Worm (Caenorhabditis elegans) whole organism, late embryonic: ENCODE results near the gene hpo-28.

Experiments
- C38D4.7 ChIP-seq: fragments of 200-800 bp; sonication (Bioruptor generic); optimal IDR thresholded peaks from 2 replicates; lab custom pipeline; 2018; ENCODE audit warnings: mild to moderate bottlenecking, missing genetic modification characterization, moderate library complexity, missing compliant biosample characterization
- F13H6.1 ChIP-seq: sonication (generic microtip); optimal IDR thresholded peaks from 2 replicates; lab custom pipeline; 2016; ENCODE audit warnings: missing genetic modification characterization, missing compliant biosample characterization
- K02D7.2 ChIP-seq: sonication (generic microtip); optimal IDR thresholded peaks from 2 replicates; lab custom pipeline; 2017; ENCODE audit warnings: mild to moderate bottlenecking, missing genetic modification characterization, missing compliant biosample characterization
- K09A11.1 ChIP-seq: sonication (generic microtip); optimal IDR thresholded peaks from 2 replicates; lab custom pipeline; 2017; ENCODE audit warnings: antibody characterized with exemption, mild to moderate bottlenecking, missing genetic modification characterization, missing compliant biosample characterization; ENCODE audit not compliant: insufficient read depth
- T23F11.4 ChIP-seq: fragments of 200-800 bp; sonication (Bioruptor generic); optimal IDR thresholded peaks from 2 replicates; lab custom pipeline; 2018; ENCODE audit warnings: mild to moderate bottlenecking, missing genetic modification characterization, missing compliant biosample characterization
- Y22D7AL.16 ChIP-seq: sonication (generic microtip); optimal IDR thresholded peaks from 2 replicates; lab custom pipeline; 2016; ENCODE audit warnings: missing genetic modification characterization, missing compliant biosample characterization
- ama-1 ChIP-seq: fragments of 150-350 bp; optimal IDR thresholded peaks from 2 replicates; lab custom pipeline; 2014
- ceh-14 ChIP-seq: sonication (generic microtip); optimal IDR thresholded peaks from 2 replicates; lab custom pipeline; 2016; ENCODE audit warnings: missing genotype, missing genetic modification characterization, missing compliant biosample characterization
- ceh-18 ChIP-seq: sonication (generic microtip); optimal IDR thresholded peaks from 2 replicates; lab custom pipeline; 2016; ENCODE audit warnings: missing genetic modification characterization, missing compliant biosample characterization
- ceh-2 ChIP-seq: sonication (generic microtip); optimal IDR thresholded peaks from 2 replicates; lab custom pipeline; 2016; ENCODE audit warnings: missing genotype, missing genetic modification characterization, missing compliant biosample characterization
- ceh-24 ChIP-seq: sonication (generic microtip); optimal IDR thresholded peaks from 2 replicates; lab custom pipeline; 2016; ENCODE audit warnings: mild to moderate bottlenecking, missing genetic modification characterization, missing compliant biosample characterization
- ceh-30 ChIP-seq: fragments of 150-350 bp; optimal IDR thresholded peaks from 2 replicates; lab custom pipeline; 2014; ENCODE audit warnings: missing biosample characterization, missing genetic modification characterization
- ceh-31 ChIP-seq: sonication (generic microtip); optimal IDR thresholded peaks from 2 replicates; lab custom pipeline; 2016; ENCODE audit warnings: missing genetic modification characterization, missing compliant biosample characterization
- ceh-34 ChIP-seq: sonication (generic microtip); optimal IDR thresholded peaks from 2 replicates; lab custom pipeline; 2016; ENCODE audit warnings: mild to moderate bottlenecking, missing genetic modification characterization, missing compliant biosample characterization
- ceh-45 ChIP-seq: fragments of 200-800 bp; sonication (Bioruptor generic); IDR thresholded peaks from 2 replicates; pipeline ENCODE4 v1.3.6; 2022; ENCODE audit warnings: missing genetic modification reagents, missing genetic modification characterization, missing compliant biosample characterization
- ceh-6 ChIP-seq: fragments of 200-800 bp; sonication (Bioruptor generic); optimal IDR thresholded peaks from 2 replicates; lab custom pipeline; 2018; ENCODE audit warnings: mild to moderate bottlenecking, missing genetic modification characterization, missing compliant biosample characterization
- ceh-9 ChIP-seq: sonication (generic microtip); optimal IDR thresholded peaks from 2 replicates; lab custom pipeline; 2016; ENCODE audit warnings: mild to moderate bottlenecking, missing genetic modification characterization, inconsistent platforms, missing compliant biosample characterization
- che-1 ChIP-seq: sonication (generic microtip); optimal IDR thresholded peaks from 2 replicates; lab custom pipeline; 2016; ENCODE audit warnings: mild to moderate bottlenecking, missing genetic modification characterization, missing compliant biosample characterization
- ets-4 ChIP-seq: sonication (generic microtip); optimal IDR thresholded peaks from 2 replicates; lab custom pipeline; 2016; ENCODE audit warnings: missing genetic modification characterization, missing compliant biosample characterization
- eyg-1 ChIP-seq: sonication (generic microtip); optimal IDR thresholded peaks from 2 replicates; lab custom pipeline; 2016; ENCODE audit warnings: missing genotype, missing genetic modification characterization, missing compliant biosample characterization
- fkh-10 ChIP-seq: fragments of 150-350 bp; optimal IDR thresholded peaks from 2 replicates; lab custom pipeline; 2014; ENCODE audit warnings: missing biosample characterization, missing genetic modification reagents, missing genetic modification characterization
- gmeb-2 ChIP-seq: sonication (generic microtip); optimal IDR thresholded peaks from 2 replicates; lab custom pipeline; 2016; ENCODE audit warnings: missing genetic modification characterization, inconsistent platforms, missing compliant biosample characterization
- hlh-13 ChIP-seq: fragments of 200-800 bp; sonication (Bioruptor generic); optimal IDR thresholded peaks from 2 replicates; lab custom pipeline; 2018; ENCODE audit warnings: mild to moderate bottlenecking, missing genetic modification characterization, missing compliant biosample characterization
- hlh-15 ChIP-seq: sonication (generic microtip); optimal IDR thresholded peaks from 2 replicates; lab custom pipeline; 2016; ENCODE audit warnings: missing genetic modification characterization, missing compliant biosample characterization
- hlh-30 ChIP-seq: sonication (generic microtip); optimal IDR thresholded peaks from 2 replicates; lab custom pipeline; 2017; ENCODE audit warnings: antibody characterized with exemption, missing genetic modification characterization, missing compliant biosample characterization; ENCODE audit not compliant: insufficient read depth
- hlh-6 ChIP-seq: sonication (generic microtip); optimal IDR thresholded peaks from 2 replicates; lab custom pipeline; 2016; ENCODE audit warnings: missing genotype, missing genetic modification characterization, missing compliant biosample characterization
- lim-6 ChIP-seq: sonication (generic microtip); optimal IDR thresholded peaks from 2 replicates; lab custom pipeline; 2016; ENCODE audit warnings: missing genetic modification characterization, missing compliant biosample characterization
- lin-11 ChIP-seq: fragments of 200-800 bp; sonication (Bioruptor generic); optimal IDR thresholded peaks from 2 replicates; lab custom pipeline; 2018; ENCODE audit warnings: mild to moderate bottlenecking, missing genetic modification characterization, missing compliant biosample characterization
- madf-2 ChIP-seq: sonication (generic microtip); optimal IDR thresholded peaks from 2 replicates; lab custom pipeline; 2017; ENCODE audit warnings: missing genetic modification characterization, missing compliant biosample characterization
- nfya-1 ChIP-seq: sonication (generic microtip); optimal IDR thresholded peaks from 2 replicates; lab custom pipeline; 2017; ENCODE audit warnings: missing genetic modification characterization, mild to moderate bottlenecking, missing compliant biosample characterization, antibody characterized with exemption, moderate library complexity
- nhr-11 ChIP-seq: fragments of 150-350 bp; optimal IDR thresholded peaks from 2 replicates; lab custom pipeline; 2014; ENCODE audit warnings: missing biosample characterization, missing genetic modification characterization
- nhr-232 ChIP-seq: sonication (generic microtip); optimal IDR thresholded peaks from 2 replicates; lab custom pipeline; 2016; ENCODE audit warnings: missing genetic modification characterization, missing compliant biosample characterization
- odd-2 ChIP-seq: sonication (generic microtip); optimal IDR thresholded peaks from 2 replicates; lab custom pipeline; 2017; ENCODE audit warnings: antibody characterized with exemption, mild to moderate bottlenecking, missing genetic modification characterization, missing compliant biosample characterization
- pax-1 ChIP-seq: fragments of 150-350 bp; optimal IDR thresholded peaks from 2 replicates; lab custom pipeline; 2014; ENCODE audit warnings: missing biosample characterization, missing genetic modification characterization
- pha-2 ChIP-seq: sonication (generic microtip); optimal IDR thresholded peaks from 2 replicates; lab custom pipeline; 2017; ENCODE audit warnings: mild to moderate bottlenecking, missing genetic modification characterization, missing compliant biosample characterization
- pha-4 ChIP-seq: fragments of 150-350 bp; optimal IDR thresholded peaks from 2 replicates; lab custom pipeline; 2018; ENCODE audit warnings: missing biosample characterization, missing genetic modification reagents, missing genetic modification characterization
- pqm-1 ChIP-seq: sonication (generic microtip); optimal IDR thresholded peaks from 2 replicates; lab custom pipeline; 2016; ENCODE audit warnings: missing genetic modification characterization, missing compliant biosample characterization
- pros-1 ChIP-seq: fragments of 150-350 bp; optimal IDR thresholded peaks from 2 replicates; lab custom pipeline; 2014; ENCODE audit warnings: missing biosample characterization, missing genetic modification reagents, missing genetic modification characterization
- ref-2 ChIP-seq: sonication (generic microtip); optimal IDR thresholded peaks from 2 replicates; lab custom pipeline; 2016; ENCODE audit warnings: missing genetic modification characterization, missing compliant biosample characterization
- rnt-1 ChIP-seq: sonication (generic microtip); optimal IDR thresholded peaks from 2 replicates; lab custom pipeline; 2016; ENCODE audit warnings: missing genetic modification characterization, missing compliant biosample characterization
- sdc-2 ChIP-seq: sonication (generic microtip); optimal IDR thresholded peaks from 2 replicates; lab custom pipeline; 2016; ENCODE audit warnings: missing genotype, missing genetic modification characterization, missing compliant biosample characterization
- sox-2 ChIP-seq: fragments of 200-800 bp; sonication (Bioruptor generic); IDR thresholded peaks from 2 replicates; pipeline ENCODE4 v1.3.6; 2022; ENCODE audit warnings: missing genetic modification reagents, missing genetic modification characterization, missing compliant biosample characterization
- sox-4 ChIP-seq: sonication (generic microtip); optimal IDR thresholded peaks from 2 replicates; lab custom pipeline; 2017; ENCODE audit warnings: mild to moderate bottlenecking, missing genetic modification characterization, inconsistent platforms, missing compliant biosample characterization
- syd-9 ChIP-seq: sonication (generic microtip); optimal IDR thresholded peaks from 2 replicates; lab custom pipeline; 2016; ENCODE audit warnings: mild to moderate bottlenecking, missing genetic modification characterization, moderate library complexity, missing compliant biosample characterization
- tbx-2 ChIP-seq: sonication (generic microtip); optimal IDR thresholded peaks from 2 replicates; lab custom pipeline; 2016; ENCODE audit warnings: missing genetic modification characterization, missing compliant biosample characterization
- ttx-3 ChIP-seq: sonication (generic microtip); optimal IDR thresholded peaks from 2 replicates; lab custom pipeline; 2016; ENCODE audit warnings: missing genetic modification reagents, missing genetic modification characterization, missing compliant biosample characterization
- unc-3 ChIP-seq, 2 experiments: fragments of 200-800 bp in 1 of 2; sonication (Bioruptor generic) in 1 of 2; sonication (generic microtip) in 1 of 2; conservative IDR thresholded peaks in 1 of 2; optimal IDR thresholded peaks in 1 of 2; 2 replicates each; pipeline versions ENCODE4 v1.3.6 to Lab custom; 2016 to 2022; ENCODE audit warnings: missing compliant biosample characterization in 2 of 2, missing genetic modification characterization in 2 of 2, missing genetic modification reagents in 1 of 2
- unc-86 ChIP-seq: sonication (generic microtip); optimal IDR thresholded peaks from 2 replicates; lab custom pipeline; 2016; ENCODE audit warnings: missing genetic modification characterization, missing compliant biosample characterization

The hpo-28 gene

DNA sequence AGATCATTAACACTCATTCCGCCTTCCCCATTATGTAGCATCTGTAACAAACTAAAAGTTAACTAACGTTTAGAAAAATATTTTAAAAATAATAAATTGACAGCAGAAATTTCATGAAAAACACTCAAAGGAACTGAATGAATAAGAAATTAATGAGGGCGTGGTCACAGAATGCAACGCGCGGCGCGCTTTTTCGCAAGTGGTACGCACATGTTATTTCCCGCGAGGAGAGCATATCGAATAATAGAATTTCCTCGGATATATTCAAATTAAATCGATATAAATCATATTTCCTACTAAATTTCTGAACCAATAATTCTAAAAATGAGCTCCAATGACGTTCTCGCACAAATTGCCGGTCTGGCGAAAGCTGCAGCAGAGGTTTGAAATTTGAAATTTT, 16.4 kb downstream of the hpo-28 start, which contains the start of the genes abi-1 and arle-14 (continued):
- TF ChIP-seq sox-2 (GFP tag; lab: Robert Waterston, UW) (no peak), ttx-3 (tag; lab: Kevin White, UChicago) (peak; percentile 19), eyg-1 (tag; lab: Kevin White, UChicago) (no peak), tbx-2 (tag; lab: Kevin White, UChicago) (no peak), pha-4 (tag; lab: Kevin White, UChicago) (no peak), hlh-30 (tag; lab: Kevin White, UChicago) (no peak)

DNA sequence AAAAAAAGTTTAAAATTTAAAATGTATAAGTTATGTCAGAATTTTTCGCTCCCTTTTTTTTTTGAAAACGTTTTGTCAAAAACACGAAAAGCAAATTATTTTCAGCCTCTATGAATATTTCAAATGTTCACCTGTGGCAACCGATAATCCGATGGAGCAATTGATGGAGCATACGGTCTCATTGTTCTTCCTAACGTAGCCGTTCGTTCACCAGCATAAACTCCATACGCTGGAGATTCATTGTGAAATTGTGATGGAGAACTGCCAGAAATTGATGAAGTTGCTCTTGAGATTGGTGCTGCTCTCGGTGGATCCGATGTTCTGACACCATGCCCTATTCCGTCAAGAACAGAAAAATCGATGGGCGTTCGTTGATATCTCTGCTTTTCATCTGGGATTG, 17.3 kb downstream of the hpo-28 start:
- TF ChIP-seq ceh-14 (tag; lab: Kevin White, UChicago): no peak

DNA sequence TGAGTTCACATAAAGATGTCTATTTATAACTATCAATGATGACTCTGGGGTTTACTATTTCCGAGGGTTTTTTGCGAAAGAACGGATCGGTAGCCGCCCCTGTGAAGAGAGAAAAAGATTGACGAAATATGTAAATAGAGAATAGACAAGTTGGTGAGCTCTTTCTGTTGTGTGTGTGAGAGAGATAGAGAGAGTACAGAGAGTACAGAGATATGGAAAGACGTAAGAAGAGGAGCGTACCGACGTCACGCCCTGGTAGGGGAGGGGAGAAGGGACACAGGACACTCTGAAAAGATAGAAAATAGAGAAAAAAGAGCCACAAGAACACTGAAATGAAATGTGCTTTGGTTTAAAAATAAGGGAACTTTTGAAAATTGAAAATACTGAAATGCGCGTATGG, 20.9 kb downstream of the hpo-28 start:
- TF ChIP-seq lin-11 (no peak), ceh-9 (no peak), ceh-14 (tag; lab: Kevin White, UChicago) (peak; percentile 20), C38D4.7 (GFP tag; lab: Kevin White, UChicago) (no peak), pros-1 (no peak), ceh-45 (GFP tag; lab: Robert Waterston, UW) (no peak), ceh-31 (tag; lab: Kevin White, UChicago) (peak; percentile 24), pqm-1 (tag; lab: Kevin White, UChicago) (no peak), ama-1 (lab: Kevin White, UChicago) (no peak), unc-3 (GFP tag; conservative IDR thresholded peaks at IDR 0.05; lab: Robert Waterston, UW) (no peak), unc-3 (tag; optimal IDR thresholded peaks at IDR 0.05; lab: Kevin White, UChicago) (no peak), sox-2 (GFP tag; lab: Robert Waterston, UW) (no peak), nhr-11 (no peak), sdc-2 (tag; lab: Kevin White, UChicago) (no peak), madf-2 (no peak), odd-2 (no peak), K02D7.2 (tag; lab: Kevin White, UChicago) (no peak), fkh-10 (GFP tag; lab: Kevin White, UChicago) (no peak), hlh-13 (GFP tag; lab: Kevin White, UChicago) (no peak), ceh-2 (tag; lab: Kevin White, UChicago) (peak; percentile 25), gmeb-2 (tag; lab: Kevin White, UChicago) (no peak), eyg-1 (tag; lab: Kevin White, UChicago) (no peak), hlh-15 (tag; lab: Kevin White, UChicago) (no peak), sox-4 (tag; lab: Kevin White, UChicago) (no peak), ceh-34 (tag; lab: Kevin White, UChicago) (peak; percentile 29), K09A11.1 (tag; lab: Kevin White, UChicago) (no peak), lim-6 (tag; lab: Kevin White, UChicago) (no peak), unc-86 (tag; lab: Kevin White, UChicago) (no peak), che-1 (tag; lab: Kevin White, UChicago) (no peak), tbx-2 (tag; lab: Kevin White, UChicago) (peak; percentile 50), F13H6.1 (no peak), T23F11.4 (GFP tag; lab: Kevin White, UChicago) (no peak), ets-4 (tag; lab: Kevin White, UChicago) (peak; percentile 36), syd-9 (no peak), ceh-6 (no peak), hlh-6 (no peak), nhr-232 (tag; lab: Kevin White, UChicago) (no peak), ceh-24 (tag; lab: Kevin White, UChicago) (no peak), hlh-30 (tag; lab: Kevin White, UChicago) (no peak), ref-2 (no peak), ceh-18 (tag; lab: Kevin White, UChicago) (peak; percentile 31), Y22D7AL.16 (no peak), pax-1 (tag; lab: Kevin White, UChicago) (no peak), pha-2 (no peak), ceh-30 (tag; lab: Kevin White, UChicago) (no peak), nfya-1 (peak; percentile 32), rnt-1 (tag; lab: Kevin White, UChicago) (no peak)
